Fruit fly (Drosophila melanogaster): ENCODE measurements around the gene Gr64e.
A peak's percentile ranks its signal among the peaks of the same experiment; 100 is the strongest.

The Gr64e gene

DNA sequence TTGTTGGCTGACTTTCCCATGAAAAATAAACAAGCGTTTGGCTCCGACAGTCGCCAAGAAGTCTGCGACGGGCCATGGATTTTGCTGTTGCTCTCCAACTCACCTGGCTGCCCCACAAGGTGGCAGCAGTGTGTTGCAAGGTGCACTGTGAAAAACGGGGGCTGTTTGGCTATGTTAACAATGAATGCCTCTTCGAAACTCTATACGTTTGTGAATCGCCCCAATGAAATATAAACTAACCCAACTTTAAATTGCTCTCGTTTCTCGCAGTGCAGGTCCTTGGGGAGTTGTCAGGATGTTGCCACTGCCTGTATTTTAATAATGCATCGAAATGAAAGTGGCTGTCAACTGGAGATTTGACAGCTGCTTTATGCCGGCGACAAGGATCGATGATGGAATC, 17.6 kb upstream of the Gr64e start (continued):
- TF ChIP-seq pfk (GFP tag; optimal IDR thresholded peaks at IDR 0.05) (no peak), CG4360 (GFP tag; IDR thresholded peaks at IDR 0.05) (no peak), fd3F (GFP tag; optimal IDR thresholded peaks at IDR 0.05) (no peak), CG9797 (GFP tag; optimal IDR thresholded peaks at IDR 0.05) (no peak), Chrac-16 (GFP tag; optimal IDR thresholded peaks at IDR 0.05) (peak; percentile 8), ftz-f1 (GFP tag; optimal IDR thresholded peaks at IDR 0.05) (no peak), CG7928 (GFP tag; optimal IDR thresholded peaks at IDR 0.05) (no peak), vvl (GFP tag; IDR thresholded peaks at IDR 0.05) (no peak), tup (GFP tag; optimal IDR thresholded peaks at IDR 0.05) (no peak), Adf1 (GFP tag; IDR thresholded peaks at IDR 0.05) (no peak), CG11504 (tag; optimal IDR thresholded peaks at IDR 0.05) (peak; percentile 12), ttk (GFP tag; IDR thresholded peaks at IDR 0.05) (0 out of 2 replicates have a peak, but pooled peaks have one; percentile 7), ara (GFP tag; IDR thresholded peaks at IDR 0.05) (peak; percentile 23; the same call in 1 of the 2 replicates), CG4820 (GFP tag; optimal IDR thresholded peaks at IDR 0.05) (peak; percentile 6), Antp (GFP tag; optimal IDR thresholded peaks at IDR 0.05) (no peak), lov (optimal IDR thresholded peaks at IDR 0.05) (no peak), lov (GFP tag; IDR thresholded peaks at IDR 0.05) (no peak), trem (tag; optimal IDR thresholded peaks at IDR 0.05) (no peak), CG30020 (tag; optimal IDR thresholded peaks at IDR 0.05) (no peak), CG1832 (GFP tag; optimal IDR thresholded peaks at IDR 0.05) (no peak), Ets65A (GFP tag) (peak; percentile 93), h (optimal IDR thresholded peaks at IDR 0.05) (no peak)

DNA sequence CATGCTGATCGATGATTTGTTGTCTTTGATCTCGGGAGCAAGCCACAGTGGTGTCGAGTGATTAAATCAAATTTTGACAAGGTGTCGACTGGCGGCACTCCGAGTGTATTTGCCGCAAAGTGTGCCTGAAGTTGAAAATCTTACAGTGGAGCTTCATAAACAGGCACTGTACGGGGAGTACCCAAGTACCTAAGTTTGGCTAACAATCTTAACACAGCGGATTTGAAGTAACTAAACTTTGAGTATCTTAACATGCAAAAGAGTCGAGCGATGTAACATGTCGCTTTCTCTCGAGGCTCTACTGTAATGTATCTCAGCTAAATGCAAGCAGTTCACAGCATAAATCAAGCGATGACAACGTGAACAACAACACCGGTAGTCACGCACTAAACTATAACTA, 15.2 kb upstream of the Gr64e start:
- TF ChIP-seq Hey (tag; optimal IDR thresholded peaks at IDR 0.05) (no peak), Lim3 (GFP tag; IDR thresholded peaks at IDR 0.05) (no peak), CG32767 (GFP tag; IDR thresholded peaks at IDR 0.05) (peak; percentile 46; the same call in 1 of the 2 replicates), Fer3 (tag; optimal IDR thresholded peaks at IDR 0.05) (peak; percentile 11), CG4617 (GFP tag; optimal IDR thresholded peaks at IDR 0.05; ENCODE audit: borderline replicate concordance) (peak; percentile 16), danr (GFP tag; IDR thresholded peaks at IDR 0.05) (peak; percentile 56; the same call in 1 of the 2 replicates), grau (tag; optimal IDR thresholded peaks at IDR 0.05) (peak; percentile 93), CG9876 (GFP tag; optimal IDR thresholded peaks at IDR 0.05) (no peak), Vsx1 (GFP tag; optimal IDR thresholded peaks at IDR 0.05) (no peak), CG10274 (GFP tag; optimal IDR thresholded peaks at IDR 0.05) (no peak), NC2β (GFP tag; optimal IDR thresholded peaks at IDR 0.05) (peak; percentile 57), ci (GFP tag; IDR thresholded peaks at IDR 0.05) (peak; percentile 87), BEAF-32 (GFP tag; optimal IDR thresholded peaks at IDR 0.05) (no peak), Hand (GFP tag; optimal IDR thresholded peaks at IDR 0.05) (no peak), ind (GFP tag; optimal IDR thresholded peaks at IDR 0.05) (peak; percentile 58), sr (GFP tag; IDR thresholded peaks at IDR 0.05) (no peak; the same call in 2 of the 3 replicates), CG14050 (GFP tag; IDR thresholded peaks at IDR 0.05) (no peak), Hsf (GFP tag; optimal IDR thresholded peaks at IDR 0.05) (peak; percentile 67), Optix (GFP tag; IDR thresholded peaks at IDR 0.05) (peak; percentile 81; the same call in 2 of the 3 replicates), ap (GFP tag; IDR thresholded peaks at IDR 0.05) (peak; percentile 47; the same call in 1 of the 2 replicates), CG8944 (GFP tag; optimal IDR thresholded peaks at IDR 0.05) (peak; percentile 61), slbo (GFP tag; IDR thresholded peaks at IDR 0.05) (peak; percentile 58), CG6791 (GFP tag; IDR thresholded peaks at IDR 0.05; ENCODE audit: partially characterized antibody) (no peak), corto (GFP tag; optimal IDR thresholded peaks at IDR 0.05) (no peak), stwl (tag; optimal IDR thresholded peaks at IDR 0.05) (peak; percentile 15), NfI (GFP tag; optimal IDR thresholded peaks at IDR 0.05) (peak; percentile 44), CG1233 (GFP tag; optimal IDR thresholded peaks at IDR 0.05) (peak; percentile 60), Adf1 (GFP tag; IDR thresholded peaks at IDR 0.05) (no peak), inv (GFP tag; IDR thresholded peaks at IDR 0.05; ENCODE audit: partially characterized antibody) (no peak), CG31441 (GFP tag; IDR thresholded peaks at IDR 0.05) (peak; percentile 60), seq (GFP tag; IDR thresholded peaks at IDR 0.05) (no peak), Dp (GFP tag; optimal IDR thresholded peaks at IDR 0.05) (no peak)

Data from whole organism, embryonic.